Fruit fly (Drosophila melanogaster) whole organism, embryonic: ENCODE measurements around the gene CG43439.

ENCODE experiments used
- Abd-B ChIP-seq: fragments of 200-800 bp; sonication (Bioruptor generic); optimal IDR thresholded peaks from 2 replicates; lab custom pipeline; 2018; ENCODE audit warnings: missing biosample characterization, mild to moderate bottlenecking, missing genetic modification characterization, moderate library complexity
- CG1024 ChIP-seq: fragments of 200-800 bp; sonication (Bioruptor generic); IDR thresholded peaks from 2 replicates; pipeline ENCODE4 v1.3.6; 2022; ENCODE audit warnings: missing biosample characterization, missing genetic modification characterization
- CG10462 ChIP-seq: fragments of 200-800 bp; sonication (Bioruptor generic); optimal IDR thresholded peaks from 2 replicates; lab custom pipeline; 2016; ENCODE audit warnings: missing biosample characterization, missing genetic modification characterization
- CG10654 ChIP-seq: fragments of 200-800 bp; sonication (Bioruptor generic); optimal IDR thresholded peaks from 2 replicates; lab custom pipeline; 2016; ENCODE audit warnings: missing biosample characterization, missing genetic modification characterization
- CG11085 ChIP-seq: fragments of 200-800 bp; sonication (Bioruptor generic); IDR thresholded peaks from 2 replicates; pipeline ENCODE4 v1.3.6; 2022; ENCODE audit warnings: missing biosample characterization, missing genetic modification characterization
- CG11398 ChIP-seq: fragments of 200-800 bp; sonication (Bioruptor generic); optimal IDR thresholded peaks from 2 replicates; lab custom pipeline; 2016; ENCODE audit warnings: missing biosample characterization, missing genetic modification characterization
- CG13775 ChIP-seq: fragments of 200-800 bp; sonication (Bioruptor generic); optimal IDR thresholded peaks from 3 replicates; lab custom pipeline; 2017; ENCODE audit warnings: missing biosample characterization, mild to moderate bottlenecking, missing genetic modification characterization
- CG18476 ChIP-seq: fragments of 200-800 bp; sonication (Bioruptor generic); optimal IDR thresholded peaks from 2 replicates; lab custom pipeline; 2016; ENCODE audit warnings: missing biosample characterization, mild to moderate bottlenecking, missing genetic modification characterization
- CG18764 ChIP-seq: fragments of 200-800 bp; sonication (Bioruptor generic); optimal IDR thresholded peaks from 3 replicates; lab custom pipeline; 2016; ENCODE audit warnings: missing biosample characterization, missing genetic modification characterization
- CG30020 ChIP-seq: fragments of 200-800 bp; optimal IDR thresholded peaks from 2 replicates; lab custom pipeline; 2019; ENCODE audit warnings: missing biosample characterization, mild to moderate bottlenecking, missing genetic modification characterization, moderate library complexity
- CG30403 ChIP-seq: fragments of 200-800 bp; sonication (Bioruptor generic); optimal IDR thresholded peaks from 3 replicates; lab custom pipeline; 2016; ENCODE audit warnings: missing biosample characterization, missing genetic modification characterization
- CG32772 ChIP-seq: fragments of 200-800 bp; sonication (Bioruptor generic); IDR thresholded peaks from 2 replicates; pipeline ENCODE4 v1.3.6; 2022; ENCODE audit warnings: missing biosample characterization, missing genetic modification characterization
- CG34422 ChIP-seq: fragments of 200-800 bp; sonication (Bioruptor generic); IDR thresholded peaks from 3 replicates; pipeline ENCODE4 v1.3.6; 2022; ENCODE audit warnings: missing biosample characterization, missing genetic modification characterization
- CG4282 ChIP-seq: fragments of 200-800 bp; sonication (Bioruptor generic); optimal IDR thresholded peaks from 2 replicates; lab custom pipeline; 2016; ENCODE audit warnings: missing biosample characterization, missing genetic modification characterization
- CG4707 ChIP-seq: fragments of 200-800 bp; sonication (Bioruptor generic); optimal IDR thresholded peaks from 2 replicates; lab custom pipeline; 2018; ENCODE audit warnings: missing biosample characterization, mild to moderate bottlenecking, missing genetic modification characterization, moderate library complexity
- CG4730 ChIP-seq: fragments of 200-800 bp; sonication (Bioruptor generic); IDR thresholded peaks from 2 replicates; pipeline ENCODE4 v1.3.6; 2022; ENCODE audit warnings: missing biosample characterization, missing genetic modification characterization
- CG6254 ChIP-seq: fragments of 200-800 bp; sonication (Bioruptor generic); optimal IDR thresholded peaks from 3 replicates; lab custom pipeline; 2017; ENCODE audit warnings: mild to moderate bottlenecking, missing biosample characterization, missing genetic modification reagents, missing genetic modification characterization
- CG6791 ChIP-seq: fragments of 200-800 bp; sonication (Bioruptor generic); IDR thresholded peaks from 3 replicates; pipeline ENCODE4 v1.3.6; 2022; ENCODE audit warnings: missing biosample characterization, missing genetic modification characterization; ENCODE audit not compliant: partially characterized antibody
- CG8924 ChIP-seq: fragments of 200-800 bp; optimal IDR thresholded peaks from 3 replicates; lab custom pipeline; 2019; ENCODE audit warnings: missing biosample characterization, mild to moderate bottlenecking, missing genetic modification characterization, moderate library complexity
- CG9797 ChIP-seq: fragments of 200-800 bp; sonication (Bioruptor generic); optimal IDR thresholded peaks from 3 replicates; lab custom pipeline; 2018; ENCODE audit warnings: missing biosample characterization, mild to moderate bottlenecking, missing genetic modification characterization
- CrebB ChIP-seq: fragments of 200-800 bp; sonication (Bioruptor generic); optimal IDR thresholded peaks from 3 replicates; lab custom pipeline; 2018; ENCODE audit warnings: missing biosample characterization, mild to moderate bottlenecking, missing genetic modification characterization
- Ets97D ChIP-seq: fragments of 200-800 bp; sonication (Bioruptor generic); optimal IDR thresholded peaks from 3 replicates; lab custom pipeline; 2016; ENCODE audit warnings: missing biosample characterization, missing genetic modification characterization
- H2.0 ChIP-seq: fragments of 200-800 bp; sonication (Bioruptor generic); IDR thresholded peaks from 2 replicates; pipeline ENCODE4 v1.3.6; 2022; ENCODE audit warnings: missing biosample characterization, missing genetic modification characterization
- HLH4C ChIP-seq: fragments of 200-800 bp; sonication (Bioruptor generic); IDR thresholded peaks from 3 replicates; pipeline ENCODE4 v1.3.6; 2022; ENCODE audit warnings: missing biosample characterization, missing genetic modification characterization; ENCODE audit not compliant: partially characterized antibody
- Hey ChIP-seq: fragments of 200-800 bp; sonication (Bioruptor generic); optimal IDR thresholded peaks from 3 replicates; lab custom pipeline; 2018; ENCODE audit warnings: missing biosample characterization, mild to moderate bottlenecking, missing genetic modification characterization
- Jarid2 ChIP-seq: fragments of 200-800 bp; sonication (Bioruptor generic); optimal IDR thresholded peaks from 3 replicates; lab custom pipeline; 2017; ENCODE audit warnings: mild to moderate bottlenecking, missing biosample characterization, missing genetic modification reagents, missing genetic modification characterization
- MTF-1 ChIP-seq: fragments of 200-800 bp; sonication (Bioruptor generic); optimal IDR thresholded peaks from 2 replicates; lab custom pipeline; 2018; ENCODE audit warnings: missing biosample characterization, mild to moderate bottlenecking, missing genetic modification characterization, borderline replicate concordance
- NK7.1 ChIP-seq: fragments of 200-800 bp; sonication (Bioruptor generic); optimal IDR thresholded peaks from 3 replicates; lab custom pipeline; 2016; ENCODE audit warnings: missing biosample characterization, missing genetic modification characterization
- Rx ChIP-seq: fragments of 200-800 bp; sonication (Bioruptor generic); IDR thresholded peaks from 2 replicates; pipeline ENCODE4 v1.3.6; 2022; ENCODE audit warnings: missing biosample characterization, missing genetic modification characterization
- Sry-δ ChIP-seq: fragments of 200-800 bp; sonication (Bioruptor generic); optimal IDR thresholded peaks from 2 replicates; lab custom pipeline; 2016; ENCODE audit warnings: missing biosample characterization, missing genetic modification characterization
- Usf ChIP-seq: fragments of 200-800 bp; sonication (Bioruptor generic); optimal IDR thresholded peaks from 2 replicates; lab custom pipeline; 2017; ENCODE audit warnings: missing genotype, missing biosample characterization, missing genetic modification characterization
- az2 ChIP-seq: fragments of 200-800 bp; sonication (Bioruptor generic); optimal IDR thresholded peaks from 3 replicates; lab custom pipeline; 2016; ENCODE audit warnings: missing biosample characterization, missing genetic modification characterization
- corto ChIP-seq: fragments of 200-800 bp; sonication (Bioruptor generic); optimal IDR thresholded peaks from 2 replicates; lab custom pipeline; 2016; ENCODE audit warnings: missing biosample characterization, mild to moderate bottlenecking, missing genetic modification characterization, moderate library complexity
- dan ChIP-seq: fragments of 200-800 bp; sonication (Bioruptor generic); IDR thresholded peaks from 2 replicates; pipeline ENCODE4 v1.3.6; 2022; ENCODE audit warnings: missing biosample characterization, missing genetic modification characterization
- gro ChIP-seq: fragments of 200-800 bp; sonication (Bioruptor generic); optimal IDR thresholded peaks from 2 replicates; lab custom pipeline; 2016; ENCODE audit warnings: missing biosample characterization, missing genetic modification characterization
- jigr1 ChIP-seq: fragments of 200-800 bp; sonication (Bioruptor generic); IDR thresholded peaks from 3 replicates; pipeline ENCODE4 v1.3.6; 2022; ENCODE audit warnings: missing biosample characterization, missing genetic modification characterization
- lbe ChIP-seq: fragments of 200-800 bp; sonication (Bioruptor generic); optimal IDR thresholded peaks from 2 replicates; lab custom pipeline; 2016; ENCODE audit warnings: missing biosample characterization, mild to moderate bottlenecking, missing genetic modification characterization
- mam ChIP-seq: fragments of 200-800 bp; sonication (Bioruptor generic); optimal IDR thresholded peaks from 3 replicates; lab custom pipeline; 2016; ENCODE audit warnings: missing biosample characterization, missing genetic modification characterization
- nau ChIP-seq: fragments of 200-800 bp; sonication (Bioruptor generic); optimal IDR thresholded peaks from 3 replicates; lab custom pipeline; 2017; ENCODE audit warnings: missing biosample characterization, mild to moderate bottlenecking, missing genetic modification characterization, missing genetic modification reagents
- pita ChIP-seq: fragments of 200-800 bp; sonication (Bioruptor generic); optimal IDR thresholded peaks from 2 replicates; lab custom pipeline; 2017; ENCODE audit warnings: missing biosample characterization, mild to moderate bottlenecking, missing genetic modification characterization
- pnt ChIP-seq: fragments of 200-800 bp; sonication (Bioruptor generic); optimal IDR thresholded peaks from 3 replicates; lab custom pipeline; 2016; ENCODE audit warnings: missing biosample characterization, missing genetic modification characterization
- pzg ChIP-seq: fragments of 200-800 bp; sonication (Bioruptor generic); optimal IDR thresholded peaks from 3 replicates; lab custom pipeline; 2018; ENCODE audit warnings: missing biosample characterization, mild to moderate bottlenecking, missing genetic modification characterization, moderate library complexity
- schlank ChIP-seq: fragments of 200-800 bp; sonication (Bioruptor generic); optimal IDR thresholded peaks from 2 replicates; lab custom pipeline; 2018; ENCODE audit warnings: missing biosample characterization, mild to moderate bottlenecking, missing genetic modification characterization
- scrt ChIP-seq: fragments of 200-800 bp; sonication (Bioruptor generic); optimal IDR thresholded peaks from 2 replicates; lab custom pipeline; 2018; ENCODE audit warnings: missing biosample characterization, mild to moderate bottlenecking, missing genetic modification characterization, moderate library complexity
- sob ChIP-seq: fragments of 200-800 bp; sonication (Bioruptor generic); IDR thresholded peaks from 2 replicates; pipeline ENCODE4 v1.3.6; 2022; ENCODE audit warnings: missing biosample characterization, missing genetic modification characterization
- tll ChIP-seq, 2 experiments: fragments of 200-800 bp in 1 of 2; fragments of >200 bp in 1 of 2; sonication (Bioruptor generic) in 1 of 2; optimal IDR thresholded peaks; 2 replicates each; lab custom pipeline; 2017 to 2019; ENCODE audit warnings: missing biosample characterization in 2 of 2, missing genetic modification characterization in 2 of 2, mild to moderate bottlenecking in 1 of 2, moderate library complexity in 1 of 2
- trem ChIP-seq: fragments of 200-800 bp; optimal IDR thresholded peaks from 3 replicates; lab custom pipeline; 2019; ENCODE audit warnings: missing biosample characterization, mild to moderate bottlenecking, missing genetic modification characterization, moderate library complexity
- twi ChIP-seq: fragments of 200-800 bp; optimal IDR thresholded peaks from 2 replicates; lab custom pipeline; 2019; ENCODE audit warnings: missing biosample characterization, mild to moderate bottlenecking, missing genetic modification characterization, moderate library complexity

CG43439 gene

dm6 chr3L:6955254-6956229, 28.8 kb downstream of the CG43439 start, which contains the start of the genes CG10077 and CG9948 (continued):
- TF ChIP-seq twi (tag; lab: Kevin White, UChicago) = peak; percentile 82
- peak; percentile 77 for TF ChIP-seq CG10462 (GFP tag; lab: Kevin White, UChicago)
- TF ChIP-seq CG11085 (GFP tag; lab: Robert Waterston, UW) = peak; percentile 90
- peak; percentile 87 for TF ChIP-seq CG30403 (GFP tag; lab: Kevin White, UChicago)
- TF ChIP-seq NK7.1 (GFP tag; lab: Kevin White, UChicago) = no peak
- no peak for TF ChIP-seq CG11398 (GFP tag; lab: Kevin White, UChicago)
- peak; percentile 64 for TF ChIP-seq CG18764
- peak; percentile 65 for TF ChIP-seq scrt (GFP tag; lab: Kevin White, UChicago)
- TF ChIP-seq CG32772 (GFP tag; lab: Robert Waterston, UW) = peak; percentile 81
- TF ChIP-seq CG9797 (GFP tag; lab: Kevin White, UChicago) = peak; percentile 45
- TF ChIP-seq mam (GFP tag; lab: Kevin White, UChicago) = peak; percentile 68
- peak; percentile 87 for TF ChIP-seq Abd-B (GFP tag; lab: Kevin White, UChicago)
- peak; percentile 74; the same call in 1 of the 3 replicates for TF ChIP-seq jigr1 (GFP tag; lab: Robert Waterston, UW)
- TF ChIP-seq CG4730 (GFP tag; lab: Robert Waterston, UW) = peak; percentile 83
- TF ChIP-seq MTF-1 (GFP tag; lab: Kevin White, UChicago) = peak; percentile 78
- TF ChIP-seq CG10654 (GFP tag; lab: Kevin White, UChicago) = peak; percentile 79
- TF ChIP-seq az2 (GFP tag; lab: Kevin White, UChicago) = peak; percentile 90
- peak; percentile 89 for TF ChIP-seq lbe
- TF ChIP-seq CG4282 (GFP tag; lab: Kevin White, UChicago) = no peak
- peak; percentile 75 for TF ChIP-seq CG4707
- TF ChIP-seq dan = no peak; the same call in 1 of the 2 replicates
- TF ChIP-seq Rx = peak; percentile 88
- peak; percentile 84 for TF ChIP-seq CrebB (tag; lab: Kevin White, UChicago)
- peak; percentile 90 for TF ChIP-seq CG8924
- peak; percentile 90 for TF ChIP-seq sob (GFP tag; lab: Robert Waterston, UW)
- peak; percentile 80 for TF ChIP-seq Sry-δ (GFP tag; lab: Kevin White, UChicago)
- peak; percentile 89 for TF ChIP-seq HLH4C (GFP tag; lab: Robert Waterston, UW)
- TF ChIP-seq H2.0 (GFP tag; lab: Robert Waterston, UW) = peak; percentile 92
- TF ChIP-seq CG34422 = peak; percentile 94
- TF ChIP-seq gro (GFP tag; lab: Kevin White, UChicago) = peak; percentile 31
- TF ChIP-seq nau (GFP tag; lab: Kevin White, UChicago) = peak; percentile 76
- peak; percentile 49 for TF ChIP-seq pzg (GFP tag; lab: Kevin White, UChicago)
- TF ChIP-seq trem (tag; lab: Kevin White, UChicago) = peak; percentile 92
- peak; percentile 85 for TF ChIP-seq CG13775 (GFP tag; lab: Kevin White, UChicago)
- TF ChIP-seq Hey (tag; lab: Kevin White, UChicago) = no peak
- peak; percentile 75 for TF ChIP-seq CG30020 (tag; lab: Kevin White, UChicago)
- peak; percentile 80 for TF ChIP-seq CG6791
- TF ChIP-seq Usf (GFP tag; lab: Kevin White, UChicago) = peak; percentile 78
- TF ChIP-seq corto = peak; percentile 86
- peak; percentile 36 for TF ChIP-seq pnt (GFP tag; lab: Kevin White, UChicago)
- TF ChIP-seq pita = no peak
- TF ChIP-seq CG18476 (GFP tag; lab: Kevin White, UChicago) = peak; percentile 80
- TF ChIP-seq tll (GFP tag; optimal IDR thresholded peaks at IDR 0.05; lab: Kevin White, UChicago) = no peak
- TF ChIP-seq Jarid2 (GFP tag; lab: Kevin White, UChicago) = peak; percentile 47
- peak; percentile 82 for TF ChIP-seq CG1024
- TF ChIP-seq Ets97D = peak; percentile 27
- peak; percentile 56 for TF ChIP-seq schlank (tag; lab: Kevin White, UChicago)
- TF ChIP-seq CG6254 (GFP tag; lab: Kevin White, UChicago) = peak; percentile 75
